Fruit fly (Drosophila melanogaster): Measurements from ENCODE around the gene bond.

- no peak for TF ChIP-seq Blimp-1 (GFP tag; optimal IDR thresholded peaks at IDR 0.05)
- TF ChIP-seq Xrp1 (GFP tag; IDR thresholded peaks at IDR 0.05), result no peak
- TF ChIP-seq tll (GFP tag; optimal IDR thresholded peaks at IDR 0.05), result no peak
- no peak for TF ChIP-seq dati (GFP tag; IDR thresholded peaks at IDR 0.05)
- no peak for TF ChIP-seq CG14860 (GFP tag; IDR thresholded peaks at IDR 0.05; ENCODE audit: partially characterized antibody)
Observed at dm6 chr3R:22518760-22519159, 31.7 kb upstream of the bond start.

All from whole organism, embryonic.